Fruit fly (Drosophila melanogaster) whole organism, pupa: ENCODE measurements around the gene CG15784.

Experiments
- CG10348 ChIP-seq: fragments of 200-800 bp; sonication (Bioruptor generic); IDR thresholded peaks from 2 replicates; pipeline ENCODE4 v1.3.6; 2022; ENCODE audit warnings: missing biosample characterization, missing genetic modification characterization
- CG12605 ChIP-seq: fragments of 200-800 bp; sonication (Bioruptor generic); IDR thresholded peaks from 2 replicates; pipeline ENCODE4 v1.3.6; 2022; ENCODE audit warnings: missing biosample characterization, missing genetic modification characterization
- CG13204 ChIP-seq: fragments of 200-800 bp; sonication (Bioruptor generic); optimal IDR thresholded peaks from 2 replicates; lab custom pipeline; 2018; ENCODE audit warnings: missing biosample characterization, mild to moderate bottlenecking, missing genetic modification characterization, moderate library complexity
- CG14655 ChIP-seq: fragments of 200-800 bp; sonication (Bioruptor generic); optimal IDR thresholded peaks from 3 replicates; lab custom pipeline; 2017; ENCODE audit warnings: mild to moderate bottlenecking, missing biosample characterization, missing genetic modification reagents, missing genetic modification characterization
- CG15710 ChIP-seq: fragments of 200-800 bp; sonication (Bioruptor generic); optimal IDR thresholded peaks from 2 replicates; lab custom pipeline; 2018; ENCODE audit warnings: missing biosample characterization, mild to moderate bottlenecking, missing genetic modification characterization, moderate library complexity
- CG17806 ChIP-seq: fragments of 200-800 bp; sonication (Bioruptor generic); optimal IDR thresholded peaks from 2 replicates; lab custom pipeline; 2018; ENCODE audit warnings: missing biosample characterization, mild to moderate bottlenecking, missing genetic modification characterization, moderate library complexity
- CG32121 ChIP-seq: fragments of 200-800 bp; sonication (Bioruptor generic); IDR thresholded peaks from 2 replicates; pipeline ENCODE4 v1.3.6; 2022; ENCODE audit warnings: missing biosample characterization, missing genetic modification characterization
- CG34367 ChIP-seq: fragments of 200-800 bp; sonication (Bioruptor generic); optimal IDR thresholded peaks from 2 replicates; lab custom pipeline; 2018; ENCODE audit warnings: missing biosample characterization, mild to moderate bottlenecking, missing genetic modification characterization
- CG4496 ChIP-seq: fragments of 200-800 bp; sonication (Bioruptor generic); IDR thresholded peaks from 3 replicates; pipeline ENCODE4 v1.3.6; 2022; ENCODE audit warnings: missing biosample characterization, missing genetic modification characterization
- CG8159 ChIP-seq: fragments of 200-800 bp; sonication (Bioruptor generic); optimal IDR thresholded peaks from 3 replicates; lab custom pipeline; 2018; ENCODE audit warnings: missing biosample characterization, mild to moderate bottlenecking, missing genetic modification characterization, moderate library complexity
- CG8301 ChIP-seq: fragments of 200-800 bp; sonication (Bioruptor generic); optimal IDR thresholded peaks from 2 replicates; lab custom pipeline; 2018; ENCODE audit warnings: missing biosample characterization, mild to moderate bottlenecking, missing genetic modification characterization
- CG9948 ChIP-seq: fragments of 200-800 bp; sonication (Bioruptor generic); optimal IDR thresholded peaks from 2 replicates; lab custom pipeline; 2018; ENCODE audit warnings: missing biosample characterization, mild to moderate bottlenecking, missing genetic modification characterization, moderate library complexity
- D1 ChIP-seq: fragments of 200-800 bp; sonication (Bioruptor generic); optimal IDR thresholded peaks from 2 replicates; lab custom pipeline; 2018; ENCODE audit warnings: missing biosample characterization, mild to moderate bottlenecking, missing genetic modification characterization, moderate library complexity
- EcR ChIP-seq: fragments of 200-800 bp; sonication (Bioruptor generic); optimal IDR thresholded peaks from 3 replicates; lab custom pipeline; 2019; ENCODE audit warnings: missing biosample characterization, missing genetic modification characterization, mild to moderate bottlenecking, moderate library complexity, missing genetic modification reagents
- Ets98B ChIP-seq: fragments of 200-800 bp; sonication (Bioruptor generic); IDR thresholded peaks from 2 replicates; pipeline ENCODE4 v1.3.6; 2022; ENCODE audit warnings: missing biosample characterization, missing genetic modification characterization
- Pif1A ChIP-seq: fragments of 200-800 bp; sonication (Bioruptor generic); optimal IDR thresholded peaks from 3 replicates; lab custom pipeline; 2016; ENCODE audit warnings: missing biosample characterization, missing genetic modification characterization
- Pif1B ChIP-seq: fragments of 200-800 bp; sonication (Bioruptor generic); optimal IDR thresholded peaks from 3 replicates; lab custom pipeline; 2016; ENCODE audit warnings: missing biosample characterization, missing genetic modification characterization
- Snoo ChIP-seq: fragments of 200-800 bp; sonication (Bioruptor generic); optimal IDR thresholded peaks from 3 replicates; lab custom pipeline; 2017; ENCODE audit warnings: missing biosample characterization, mild to moderate bottlenecking, missing genetic modification characterization, inconsistent platforms
- fd96Ca ChIP-seq: fragments of 200-800 bp; sonication (Bioruptor generic); IDR thresholded peaks from 3 replicates; pipeline ENCODE4 v1.3.6; 2022; ENCODE audit warnings: missing biosample characterization, missing genetic modification characterization
- gl ChIP-seq: fragments of 200-800 bp; sonication (Bioruptor generic); optimal IDR thresholded peaks from 2 replicates; lab custom pipeline; 2018; ENCODE audit warnings: missing biosample characterization, mild to moderate bottlenecking, missing genetic modification characterization
- rn ChIP-seq: fragments of 200-800 bp; sonication (Bioruptor generic); IDR thresholded peaks from 2 replicates; pipeline ENCODE4 v1.3.6; 2022; ENCODE audit warnings: missing biosample characterization, missing genetic modification characterization

CG15784 gene

dm6 chrX:5429271-5429670 lies at the start of gene CG15784:
Gene CG15784, plus strand, starts transcription at chrX:5429571.
- no peak for TF ChIP-seq rn (GFP tag; lab: Robert Waterston, UW)
- TF ChIP-seq D1 (tag; lab: Kevin White, UChicago), result no peak
- TF ChIP-seq CG10348, result no peak
- TF ChIP-seq CG8159 (tag; lab: Kevin White, UChicago), result no peak
- no peak for TF ChIP-seq CG4496 (GFP tag; lab: Robert Waterston, UW)
- TF ChIP-seq CG8301 (tag; lab: Kevin White, UChicago), result no peak
- TF ChIP-seq CG14655 (GFP tag; lab: Kevin White, UChicago), result no peak
- TF ChIP-seq EcR (GFP tag; lab: Kevin White, UChicago), result no peak
- no peak for TF ChIP-seq CG15710
- TF ChIP-seq CG12605 (GFP tag; lab: Robert Waterston, UW), result no peak
- TF ChIP-seq Pif1A (GFP tag; lab: Kevin White, UChicago), result no peak
- no peak for TF ChIP-seq CG13204 (GFP tag; lab: Kevin White, UChicago)
- TF ChIP-seq CG9948 (tag; lab: Kevin White, UChicago), result no peak
- no peak for TF ChIP-seq CG17806 (tag; lab: Kevin White, UChicago)
- TF ChIP-seq fd96Ca (GFP tag; lab: Robert Waterston, UW), result no peak

dm6 chrX:5382539-5382938 lies 46.8 kb upstream of the CG15784 start:
- TF ChIP-seq CG10348 (no peak), Snoo (tag; lab: Kevin White, UChicago) (no peak), CG12605 (GFP tag; lab: Robert Waterston, UW) (no peak), CG34367 (tag; lab: Kevin White, UChicago) (no peak), rn (GFP tag; lab: Robert Waterston, UW) (no peak), CG9948 (tag; lab: Kevin White, UChicago) (no peak), Pif1B (GFP tag; lab: Kevin White, UChicago) (no peak), CG17806 (tag; lab: Kevin White, UChicago) (no peak), Ets98B (no peak)

- no peak for TF ChIP-seq Snoo (tag; lab: Kevin White, UChicago)
- TF ChIP-seq Pif1B (GFP tag; lab: Kevin White, UChicago), result no peak
- TF ChIP-seq CG8159 (tag; lab: Kevin White, UChicago), result no peak
- TF ChIP-seq, all 21 proteins: peak for 0
Measured at dm6 chrX:5408869-5409268, 20.5 kb upstream of the CG15784 start.

dm6 chrX:5410749-5411148 lies 18.6 kb upstream of the CG15784 start, which contains the start of gene NAAT1:
Gene NAAT1, minus strand, starts transcription at chrX:5410849.
- TF ChIP-seq CG10348, result no peak
- TF ChIP-seq Pif1A (GFP tag; lab: Kevin White, UChicago), result no peak
- TF ChIP-seq CG8159 (tag; lab: Kevin White, UChicago), result no peak
- no peak for TF ChIP-seq D1 (tag; lab: Kevin White, UChicago)
- no peak for TF ChIP-seq Snoo (tag; lab: Kevin White, UChicago)
- TF ChIP-seq fd96Ca (GFP tag; lab: Robert Waterston, UW), result no peak
- no peak for TF ChIP-seq CG13204 (GFP tag; lab: Kevin White, UChicago)
- no peak for TF ChIP-seq EcR (GFP tag; lab: Kevin White, UChicago)
- TF ChIP-seq CG8301 (tag; lab: Kevin White, UChicago), result no peak
- no peak for TF ChIP-seq CG32121
- no peak for TF ChIP-seq CG34367 (tag; lab: Kevin White, UChicago)
- TF ChIP-seq rn (GFP tag; lab: Robert Waterston, UW), result no peak
- TF ChIP-seq CG17806 (tag; lab: Kevin White, UChicago), result no peak
- no peak for TF ChIP-seq CG12605 (GFP tag; lab: Robert Waterston, UW)
- no peak for TF ChIP-seq gl (tag; lab: Kevin White, UChicago)
- no peak for TF ChIP-seq CG14655 (GFP tag; lab: Kevin White, UChicago)
- TF ChIP-seq Pif1B (GFP tag; lab: Kevin White, UChicago), result no peak

dm6 chrX:5417836-5418554 lies 11.4 kb upstream of the CG15784 start:
- TF ChIP-seq CG4496 (GFP tag; lab: Robert Waterston, UW) (no peak), rn (GFP tag; lab: Robert Waterston, UW) (no peak), CG10348 (no peak), Pif1A (GFP tag; lab: Kevin White, UChicago) (no peak), EcR (GFP tag; lab: Kevin White, UChicago) (no peak), CG12605 (GFP tag; lab: Robert Waterston, UW) (no peak), gl (tag; lab: Kevin White, UChicago) (no peak)
- TF ChIP-seq, all 21 proteins: peak for 0

dm6 chrX:5418555-5419044 lies 10.8 kb upstream of the CG15784 start:
- no peak for TF ChIP-seq Pif1A (GFP tag; lab: Kevin White, UChicago)
- TF ChIP-seq Snoo (tag; lab: Kevin White, UChicago), result no peak
- TF ChIP-seq EcR (GFP tag; lab: Kevin White, UChicago), result no peak
- TF ChIP-seq CG10348, result no peak
- TF ChIP-seq gl (tag; lab: Kevin White, UChicago), result no peak
- TF ChIP-seq Pif1B (GFP tag; lab: Kevin White, UChicago), result no peak
- TF ChIP-seq CG32121, result no peak
- TF ChIP-seq CG14655 (GFP tag; lab: Kevin White, UChicago), result no peak
- TF ChIP-seq CG8301 (tag; lab: Kevin White, UChicago), result no peak
- TF ChIP-seq CG8159 (tag; lab: Kevin White, UChicago), result no peak
- TF ChIP-seq fd96Ca (GFP tag; lab: Robert Waterston, UW), result no peak
- TF ChIP-seq CG34367 (tag; lab: Kevin White, UChicago), result no peak
- no peak for TF ChIP-seq CG13204 (GFP tag; lab: Kevin White, UChicago)
